Fruit fly (Drosophila melanogaster): ENCODE measurements around the gene GC1.

GC1 gene

dm6 chr3R:11992934-11993670 is 25.6 kb downstream of the GC1 start, which contains the start of gene mfas (continued):
- TF ChIP-seq ems (GFP tag; optimal IDR thresholded peaks at IDR 0.05): no peak
- peak; percentile 14 for TF ChIP-seq zf30C (GFP tag; optimal IDR thresholded peaks at IDR 0.05)
- TF ChIP-seq Ets65A (GFP tag): no peak
- TF ChIP-seq Asciz (GFP tag; optimal IDR thresholded peaks at IDR 0.05): peak; percentile 42
- 0 out of 2 replicates have a peak, but pooled peaks have one; percentile 31 for TF ChIP-seq Awh (GFP tag; IDR thresholded peaks at IDR 0.05)
- no peak for TF ChIP-seq en (GFP tag; optimal IDR thresholded peaks at IDR 0.05)
- TF ChIP-seq CG10366 (GFP tag; IDR thresholded peaks at IDR 0.05): no peak
- TF ChIP-seq CG7987 (GFP tag; optimal IDR thresholded peaks at IDR 0.05): peak; percentile 27
- no peak for TF ChIP-seq sisA (GFP tag; IDR thresholded peaks at IDR 0.05)
- TF ChIP-seq CG8290 (GFP tag; optimal IDR thresholded peaks at IDR 0.05): no peak
- peak in 1 of 2 experiments; percentile 42 for TF ChIP-seq CG8290 (tag; optimal IDR thresholded peaks at IDR 0.05)
- TF ChIP-seq CG1024 (GFP tag; IDR thresholded peaks at IDR 0.05): peak; percentile 19; the same call in 1 of the 2 replicates
- TF ChIP-seq CG3995 (GFP tag; optimal IDR thresholded peaks at IDR 0.05): peak; percentile 1
- TF ChIP-seq CG17186 (GFP tag; optimal IDR thresholded peaks at IDR 0.05): no peak
- no peak for TF ChIP-seq CG10654 (GFP tag; optimal IDR thresholded peaks at IDR 0.05)
- TF ChIP-seq Ssrp (tag; optimal IDR thresholded peaks at IDR 0.05): no peak
- TF ChIP-seq PHDP (tag; optimal IDR thresholded peaks at IDR 0.05): peak; percentile 15
- TF ChIP-seq sug (tag; optimal IDR thresholded peaks at IDR 0.05): no peak
- no peak for TF ChIP-seq grn (GFP tag; optimal IDR thresholded peaks at IDR 0.05)
- TF ChIP-seq CG17359 (tag; optimal IDR thresholded peaks at IDR 0.05): peak; percentile 34
- TF ChIP-seq Sin3A (optimal IDR thresholded peaks at IDR 0.05): no peak
- TF ChIP-seq cad (GFP tag; optimal IDR thresholded peaks at IDR 0.05): no peak
- no peak for TF ChIP-seq CG12155 (GFP tag; optimal IDR thresholded peaks at IDR 0.05)
- peak; percentile 7 for TF ChIP-seq CG12219 (GFP tag; optimal IDR thresholded peaks at IDR 0.05)
- peak; percentile 25 for TF ChIP-seq unpg (GFP tag; optimal IDR thresholded peaks at IDR 0.05)
- TF ChIP-seq sens (GFP tag): peak; percentile 66
- no peak for TF ChIP-seq CG10267 (tag; optimal IDR thresholded peaks at IDR 0.05)
- no peak for TF ChIP-seq Hr51 (GFP tag; optimal IDR thresholded peaks at IDR 0.05)
- TF ChIP-seq CG18599 (GFP tag; optimal IDR thresholded peaks at IDR 0.05): peak; percentile 26
- peak; percentile 43 for TF ChIP-seq CG2875 (GFP tag; optimal IDR thresholded peaks at IDR 0.05)
- peak; percentile 55 for TF ChIP-seq Blimp-1 (GFP tag; optimal IDR thresholded peaks at IDR 0.05)
- TF ChIP-seq lmd (GFP tag; IDR thresholded peaks at IDR 0.05): no peak
- peak; percentile 44 for TF ChIP-seq fd64A (GFP tag; optimal IDR thresholded peaks at IDR 0.05)
- peak; percentile 14 for TF ChIP-seq Sox102F (GFP tag; optimal IDR thresholded peaks at IDR 0.05)
- TF ChIP-seq pfk (GFP tag; optimal IDR thresholded peaks at IDR 0.05): peak; percentile 10
- TF ChIP-seq zen2 (GFP tag; IDR thresholded peaks at IDR 0.05; ENCODE audit: partially characterized antibody): peak; percentile 6; the same call in 1 of the 3 replicates
- TF ChIP-seq HLH4C (GFP tag; IDR thresholded peaks at IDR 0.05; ENCODE audit: partially characterized antibody): peak; percentile 36; the same call in 1 of the 3 replicates
- TF ChIP-seq croc (GFP tag; conservative IDR thresholded peaks at IDR 0.05): no peak
- TF ChIP-seq Xrp1 (GFP tag; IDR thresholded peaks at IDR 0.05): peak; percentile 16
- TF ChIP-seq mirr (GFP tag; optimal IDR thresholded peaks at IDR 0.05): peak; percentile 29
- TF ChIP-seq ERR (GFP tag; optimal IDR thresholded peaks at IDR 0.05): no peak
- peak; percentile 41 for TF ChIP-seq CG33557 (GFP tag; optimal IDR thresholded peaks at IDR 0.05)
- TF ChIP-seq sr (GFP tag; IDR thresholded peaks at IDR 0.05): no peak
- peak; percentile 23 for TF ChIP-seq nom (GFP tag; optimal IDR thresholded peaks at IDR 0.05)
- TF ChIP-seq CG31365 (tag; optimal IDR thresholded peaks at IDR 0.05): no peak
- peak; percentile 38 for TF ChIP-seq CG17568 (GFP tag; optimal IDR thresholded peaks at IDR 0.05)
- TF ChIP-seq Ada2b (GFP tag; IDR thresholded peaks at IDR 0.05): no peak
- TF ChIP-seq CG1647 (GFP tag; optimal IDR thresholded peaks at IDR 0.05): peak; percentile 17
- TF ChIP-seq seq (GFP tag; IDR thresholded peaks at IDR 0.05): 0 out of 2 replicates have a peak, but pooled peaks have one; percentile 9
- no peak for TF ChIP-seq CG1832 (GFP tag; optimal IDR thresholded peaks at IDR 0.05)
